Fruit fly (Drosophila melanogaster) whole organism, prepupa: ENCODE data around the gene CG42747.
A peak's percentile ranks its signal among the peaks of the same experiment; 100 is the strongest.

Source experiments
- Blimp-1 ChIP-seq: fragments of 200-800 bp; sonication (Bioruptor generic); optimal IDR thresholded peaks from 3 replicates; lab custom pipeline; 2017; ENCODE audit warnings: missing biosample characterization, missing genetic modification characterization, mild to moderate bottlenecking, moderate library complexity, missing genetic modification reagents
- CG10631 ChIP-seq: fragments of 200-800 bp; sonication (Bioruptor generic); optimal IDR thresholded peaks from 2 replicates; lab custom pipeline; 2016; ENCODE audit warnings: missing biosample characterization, missing genetic modification characterization
- CG11294 ChIP-seq: fragments of 200-800 bp; sonication (Bioruptor generic); IDR thresholded peaks from 2 replicates; pipeline ENCODE4 v1.3.6; 2022; ENCODE audit warnings: missing biosample characterization, missing genetic modification characterization
- CG11762 ChIP-seq: fragments of 200-800 bp; sonication (Bioruptor generic); optimal IDR thresholded peaks from 3 replicates; lab custom pipeline; 2016; ENCODE audit warnings: missing biosample characterization, missing genetic modification characterization; ENCODE audit not compliant: insufficient read depth
- CG11902 ChIP-seq: fragments of 200-800 bp; sonication (Bioruptor generic); optimal IDR thresholded peaks from 3 replicates; lab custom pipeline; 2016; ENCODE audit warnings: missing biosample characterization, missing genetic modification characterization
- CG15336 ChIP-seq: fragments of 200-800 bp; sonication (Bioruptor generic); IDR thresholded peaks from 2 replicates; pipeline ENCODE4 v1.3.6; 2022; ENCODE audit warnings: missing biosample characterization, missing genetic modification characterization
- CG1621 ChIP-seq: fragments of 200-800 bp; sonication (Bioruptor generic); optimal IDR thresholded peaks from 3 replicates; lab custom pipeline; 2018; ENCODE audit warnings: missing biosample characterization, mild to moderate bottlenecking, missing genetic modification characterization
- CG16779 ChIP-seq: fragments of 200-800 bp; sonication (Bioruptor generic); optimal IDR thresholded peaks from 3 replicates; lab custom pipeline; 2017; ENCODE audit warnings: missing biosample characterization, mild to moderate bottlenecking, missing genetic modification characterization
- CG3032 ChIP-seq: fragments of 200-800 bp; optimal IDR thresholded peaks from 2 replicates; lab custom pipeline; 2019; ENCODE audit warnings: missing biosample characterization, mild to moderate bottlenecking, missing genetic modification characterization, moderate library complexity
- CG31627 ChIP-seq: fragments of 200-800 bp; sonication (Bioruptor generic); optimal IDR thresholded peaks from 3 replicates; lab custom pipeline; 2016; ENCODE audit warnings: missing biosample characterization, missing genetic modification characterization
- CG34406 ChIP-seq: fragments of 200-800 bp; sonication (Bioruptor generic); optimal IDR thresholded peaks from 3 replicates; lab custom pipeline; 2016; ENCODE audit warnings: missing biosample characterization, missing genetic modification characterization
- CG3919 ChIP-seq: fragments of 200-800 bp; sonication (Bioruptor generic); optimal IDR thresholded peaks from 3 replicates; lab custom pipeline; 2016; ENCODE audit warnings: missing biosample characterization, missing genetic modification characterization
- CG4318 ChIP-seq: fragments of 200-800 bp; sonication (Bioruptor generic); optimal IDR thresholded peaks from 3 replicates; lab custom pipeline; 2017; ENCODE audit warnings: missing biosample characterization, mild to moderate bottlenecking, missing genetic modification characterization
- CG6276 ChIP-seq: fragments of 200-800 bp; sonication (Bioruptor generic); optimal IDR thresholded peaks from 2 replicates; lab custom pipeline; 2017; ENCODE audit warnings: missing biosample characterization, mild to moderate bottlenecking, missing genetic modification characterization
- CG6792 ChIP-seq: fragments of 200-800 bp; sonication (Bioruptor generic); optimal IDR thresholded peaks from 3 replicates; lab custom pipeline; 2016; ENCODE audit warnings: missing biosample characterization, missing genetic modification characterization
- CG6808 ChIP-seq: fragments of 200-800 bp; sonication (Bioruptor generic); optimal IDR thresholded peaks from 3 replicates; lab custom pipeline; 2017; ENCODE audit warnings: missing biosample characterization, missing genetic modification characterization, mild to moderate bottlenecking, moderate library complexity, missing genetic modification reagents
- CG6854 ChIP-seq: fragments of 200-800 bp; sonication (Bioruptor generic); optimal IDR thresholded peaks from 2 replicates; lab custom pipeline; 2017; ENCODE audit warnings: missing biosample characterization, mild to moderate bottlenecking, missing genetic modification characterization
- CG7368 ChIP-seq: fragments of 200-800 bp; sonication (Bioruptor generic); optimal IDR thresholded peaks from 3 replicates; lab custom pipeline; 2016; ENCODE audit warnings: missing biosample characterization, missing genetic modification characterization
- CG8119 ChIP-seq: fragments of 200-800 bp; sonication (Bioruptor generic); IDR thresholded peaks from 3 replicates; pipeline ENCODE4 v1.3.6; 2022; ENCODE audit warnings: missing biosample characterization, missing genetic modification characterization
- CG8632 ChIP-seq: fragments of 200-800 bp; sonication (Bioruptor generic); optimal IDR thresholded peaks from 3 replicates; lab custom pipeline; 2016; ENCODE audit warnings: missing biosample characterization, missing genetic modification characterization
- CG9139 ChIP-seq: fragments of 200-800 bp; sonication (Bioruptor generic); optimal IDR thresholded peaks from 3 replicates; lab custom pipeline; 2017; ENCODE audit warnings: missing biosample characterization, mild to moderate bottlenecking, missing genetic modification characterization
- Eip75B ChIP-seq: fragments of 200-800 bp; sonication (Bioruptor generic); optimal IDR thresholded peaks from 3 replicates; lab custom pipeline; 2016; ENCODE audit warnings: missing biosample characterization, missing genetic modification characterization
- Eip78C ChIP-seq: fragments of 200-800 bp; sonication (Bioruptor generic); peaks from one replicate; lab custom pipeline; 2016; ENCODE audit warnings: missing biosample characterization, missing genetic modification characterization
- Eip93F ChIP-seq: fragments of 200-800 bp; sonication (Bioruptor generic); optimal IDR thresholded peaks from 2 replicates; lab custom pipeline; 2016; ENCODE audit warnings: missing biosample characterization, mild to moderate bottlenecking, missing genetic modification characterization
- Ets21C ChIP-seq: fragments of 200-800 bp; sonication (Bioruptor generic); optimal IDR thresholded peaks from 3 replicates; lab custom pipeline; 2016; ENCODE audit warnings: missing biosample characterization, missing genetic modification characterization
- Gug ChIP-seq: fragments of 200-800 bp; sonication (Bioruptor generic); IDR thresholded peaks from 2 replicates; pipeline ENCODE4 v1.3.6; 2022; ENCODE audit warnings: missing biosample characterization, missing genetic modification characterization
- Hr38 ChIP-seq: sonication (Bioruptor generic); optimal IDR thresholded peaks from 2 replicates; lab custom pipeline; 2016; ENCODE audit warnings: missing biosample characterization, missing genetic modification characterization
- Hr39 ChIP-seq: fragments of 200-800 bp; sonication (Bioruptor generic); optimal IDR thresholded peaks from 2 replicates; lab custom pipeline; 2016; ENCODE audit warnings: missing biosample characterization, missing genetic modification characterization
- Lpt ChIP-seq: fragments of 200-800 bp; sonication (Bioruptor generic); optimal IDR thresholded peaks from 3 replicates; lab custom pipeline; 2016; ENCODE audit warnings: missing biosample characterization, missing genetic modification characterization
- Met ChIP-seq: fragments of 200-800 bp; sonication (Bioruptor generic); optimal IDR thresholded peaks from 3 replicates; lab custom pipeline; 2016; ENCODE audit warnings: missing biosample characterization, missing genetic modification characterization
- Smox ChIP-seq: fragments of 200-800 bp; sonication (Bioruptor generic); optimal IDR thresholded peaks from 3 replicates; lab custom pipeline; 2016; ENCODE audit warnings: missing biosample characterization, missing genetic modification characterization
- Sox102F ChIP-seq: fragments of 200-800 bp; sonication (Bioruptor generic); optimal IDR thresholded peaks from 2 replicates; lab custom pipeline; 2016; ENCODE audit warnings: missing biosample characterization, mild to moderate bottlenecking, missing genetic modification characterization
- Sox14 ChIP-seq: fragments of 200-800 bp; sonication (Bioruptor generic); optimal IDR thresholded peaks from 3 replicates; lab custom pipeline; 2016; ENCODE audit warnings: missing biosample characterization, missing genetic modification characterization
- achi ChIP-seq: fragments of 200-800 bp; sonication (Bioruptor generic); optimal IDR thresholded peaks from 3 replicates; lab custom pipeline; 2016; ENCODE audit warnings: missing biosample characterization, missing genetic modification characterization
- acj6 ChIP-seq: fragments of 200-800 bp; sonication (Bioruptor generic); optimal IDR thresholded peaks from 3 replicates; lab custom pipeline; 2016; ENCODE audit warnings: missing biosample characterization, missing genetic modification characterization
- dac ChIP-seq: fragments of 200-800 bp; sonication (Bioruptor generic); optimal IDR thresholded peaks from 2 replicates; lab custom pipeline; 2017; ENCODE audit warnings: missing biosample characterization, mild to moderate bottlenecking, missing genetic modification characterization
- dsx ChIP-seq: fragments of 200-800 bp; optimal IDR thresholded peaks from 3 replicates; lab custom pipeline; 2019; ENCODE audit warnings: missing biosample characterization, mild to moderate bottlenecking, missing genetic modification characterization, moderate library complexity; ENCODE audit not compliant: poor library complexity, severe bottlenecking
- eg ChIP-seq: fragments of 200-800 bp; sonication (Bioruptor generic); IDR thresholded peaks from 3 replicates; pipeline ENCODE4 v1.3.6; 2022; ENCODE audit warnings: missing biosample characterization, missing genetic modification characterization
- esn ChIP-seq: fragments of 200-800 bp; sonication (Bioruptor generic); optimal IDR thresholded peaks from 2 replicates; lab custom pipeline; 2016; ENCODE audit warnings: missing biosample characterization, mild to moderate bottlenecking, missing genetic modification characterization, moderate library complexity
- fd85E ChIP-seq: fragments of 200-800 bp; sonication (Bioruptor generic); optimal IDR thresholded peaks from 3 replicates; lab custom pipeline; 2016; ENCODE audit warnings: missing biosample characterization, missing genetic modification characterization
- fkh ChIP-seq: fragments of 200-800 bp; sonication (Bioruptor generic); optimal IDR thresholded peaks from 3 replicates; lab custom pipeline; 2017; ENCODE audit warnings: missing biosample characterization, mild to moderate bottlenecking, missing genetic modification characterization, moderate library complexity
- net ChIP-seq: fragments of 200-800 bp; sonication (Bioruptor generic); optimal IDR thresholded peaks from 3 replicates; lab custom pipeline; 2016; ENCODE audit warnings: missing biosample characterization, missing genetic modification characterization
- pdm3 ChIP-seq: fragments of 200-800 bp; sonication (Bioruptor generic); optimal IDR thresholded peaks from 3 replicates; lab custom pipeline; 2016; ENCODE audit warnings: missing biosample characterization, missing genetic modification characterization
- salr ChIP-seq, 2 experiments: fragments of 200-800 bp; sonication (Bioruptor generic); optimal IDR thresholded peaks; 3 replicates each; lab custom pipeline; 2016 to 2018; ENCODE audit warnings: missing biosample characterization in 2 of 2, missing genetic modification characterization in 2 of 2, mild to moderate bottlenecking in 1 of 2
- spab ChIP-seq: fragments of 200-800 bp; sonication (Bioruptor generic); optimal IDR thresholded peaks from 2 replicates; lab custom pipeline; 2017; ENCODE audit warnings: missing biosample characterization, mild to moderate bottlenecking, missing genetic modification characterization, missing genetic modification reagents
- ss ChIP-seq, 2 experiments: fragments of 200-800 bp; sonication (Bioruptor generic); optimal IDR thresholded peaks; 2 replicates in 1 of 2; 3 replicates in 1 of 2; lab custom pipeline; 2017 to 2018; ENCODE audit warnings: mild to moderate bottlenecking in 2 of 2, missing biosample characterization in 2 of 2, missing genetic modification characterization in 2 of 2, moderate library complexity in 1 of 2
- topi ChIP-seq: fragments of 200-800 bp; sonication (Bioruptor generic); optimal IDR thresholded peaks from 3 replicates; lab custom pipeline; 2016; ENCODE audit warnings: missing biosample characterization, missing genetic modification characterization
- vri ChIP-seq: fragments of 200-800 bp; sonication (Bioruptor generic); optimal IDR thresholded peaks from 3 replicates; lab custom pipeline; 2016; ENCODE audit warnings: missing biosample characterization, mild to moderate bottlenecking, missing genetic modification characterization

CG42747 gene

DNA sequence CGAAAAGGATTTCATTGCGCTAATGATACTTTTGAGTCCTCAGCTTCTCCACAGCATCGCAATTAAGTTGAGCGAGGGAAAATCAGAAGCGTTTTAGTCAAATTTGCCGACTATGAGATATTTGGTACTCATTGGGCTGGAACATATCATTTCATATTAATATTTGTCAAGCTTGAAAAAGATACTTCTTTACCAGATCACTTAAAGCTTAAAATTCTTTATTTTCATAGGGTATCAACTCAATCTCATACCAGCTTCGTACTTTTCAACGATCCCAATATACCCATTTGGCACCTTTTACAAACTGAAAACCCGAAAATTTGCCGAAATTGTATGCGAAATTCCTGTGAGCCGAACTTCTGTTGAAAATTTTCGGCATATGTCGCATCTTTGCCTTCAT lies 71.4 kb downstream of the CG42747 start (continued):
- TF ChIP-seq Hr38 (GFP tag; lab: Kevin White, UChicago) (no peak), Eip75B (GFP tag; lab: Kevin White, UChicago) (peak; percentile 21), fd85E (GFP tag; lab: Kevin White, UChicago) (no peak), CG6792 (GFP tag; lab: Kevin White, UChicago) (peak; percentile 63), vri (peak; percentile 56), salr (GFP tag; optimal IDR thresholded peaks at IDR 0.05; lab: Kevin White, UChicago) (no peak), CG10631 (peak; percentile 32), CG3919 (peak; percentile 35), Eip78C (GFP tag; lab: Kevin White, UChicago) (peak; percentile 85), Lpt (GFP tag; lab: Kevin White, UChicago) (no peak), CG11294 (GFP tag; lab: Robert Waterston, UW) (no peak), CG9139 (GFP tag; lab: Kevin White, UChicago) (no peak), CG6808 (GFP tag; lab: Kevin White, UChicago) (no peak), Eip93F (peak; percentile 12), Hr39 (peak; percentile 85), CG1621 (tag; lab: Kevin White, UChicago) (no peak), CG15336 (GFP tag; lab: Robert Waterston, UW) (no peak), spab (GFP tag; lab: Kevin White, UChicago) (no peak), eg (no peak), Ets21C (GFP tag; lab: Kevin White, UChicago) (peak; percentile 71), acj6 (GFP tag; lab: Kevin White, UChicago) (peak; percentile 62), fkh (no peak), CG16779 (tag; lab: Kevin White, UChicago) (no peak), Sox102F (GFP tag; lab: Kevin White, UChicago) (peak; percentile 79), Gug (GFP tag; lab: Robert Waterston, UW) (no peak), dsx (GFP tag; lab: Kevin White, UChicago) (no peak), CG3032 (tag; lab: Kevin White, UChicago) (no peak), CG31627 (GFP tag; lab: Kevin White, UChicago) (peak; percentile 87)

DNA sequence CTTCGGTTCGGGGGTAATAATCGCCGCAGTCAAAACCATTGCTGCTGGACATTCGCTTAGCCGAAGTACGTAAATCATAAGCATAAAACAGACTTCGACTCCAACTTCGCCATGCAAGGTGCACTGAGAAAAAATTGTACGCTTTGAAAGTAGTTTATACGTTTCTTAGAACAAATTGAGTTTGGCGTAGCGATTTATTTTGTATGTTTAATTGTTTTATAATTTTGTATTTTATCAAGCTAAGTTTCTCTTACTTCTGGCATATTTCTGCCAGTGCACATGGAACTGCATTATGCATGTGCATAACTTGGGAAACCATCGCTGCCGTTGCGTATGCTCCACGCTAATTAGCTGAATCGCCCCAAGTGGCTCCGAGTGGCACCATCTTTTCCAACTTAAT lies 82.4 kb downstream of the CG42747 start:
- TF ChIP-seq achi (peak; percentile 70), CG4318 (GFP tag; lab: Kevin White, UChicago) (peak; percentile 77), CG3032 (tag; lab: Kevin White, UChicago) (peak; percentile 59), Met (GFP tag; lab: Kevin White, UChicago) (peak; percentile 19), esn (GFP tag; lab: Kevin White, UChicago) (peak; percentile 41), CG31627 (GFP tag; lab: Kevin White, UChicago) (no peak), net (peak; percentile 73), CG7368 (GFP tag; lab: Kevin White, UChicago) (peak; percentile 42), CG6792 (GFP tag; lab: Kevin White, UChicago) (peak; percentile 47), Smox (GFP tag; lab: Kevin White, UChicago) (peak; percentile 4), acj6 (GFP tag; lab: Kevin White, UChicago) (peak; percentile 59), Sox102F (GFP tag; lab: Kevin White, UChicago) (no peak), Blimp-1 (GFP tag; lab: Kevin White, UChicago) (no peak), fd85E (GFP tag; lab: Kevin White, UChicago) (no peak), Hr38 (GFP tag; lab: Kevin White, UChicago) (peak; percentile 58), Eip78C (GFP tag; lab: Kevin White, UChicago) (peak; percentile 95), CG1621 (tag; lab: Kevin White, UChicago) (peak; percentile 8), spab (GFP tag; lab: Kevin White, UChicago) (peak; percentile 53), CG8632 (GFP tag; lab: Kevin White, UChicago) (peak; percentile 27), CG8119 (GFP tag; lab: Robert Waterston, UW) (peak; percentile 93), CG6854 (GFP tag; lab: Kevin White, UChicago) (no peak), Hr39 (peak; percentile 37), topi (GFP tag; lab: Kevin White, UChicago) (peak; percentile 51), dac (GFP tag; lab: Kevin White, UChicago) (peak; percentile 76), CG11902 (GFP tag; lab: Kevin White, UChicago) (peak; percentile 4), CG10631 (peak; percentile 64), CG11294 (GFP tag; lab: Robert Waterston, UW) (peak; percentile 83), CG34406 (GFP tag; lab: Kevin White, UChicago) (peak; percentile 48), CG16779 (tag; lab: Kevin White, UChicago) (peak; percentile 68), CG11762 (GFP tag; lab: Kevin White, UChicago) (peak; percentile 67), Gug (GFP tag; lab: Robert Waterston, UW) (peak; percentile 92), Eip93F (no peak), Sox14 (GFP tag; lab: Kevin White, UChicago) (peak; percentile 62), CG6276 (GFP tag; lab: Kevin White, UChicago) (peak; percentile 89), ss (GFP tag; optimal IDR thresholded peaks at IDR 0.05; lab: Kevin White, UChicago) (peak; percentile 31 to 58), pdm3 (GFP tag; lab: Kevin White, UChicago) (peak; percentile 81)
